Worm (Caenorhabditis elegans) whole organism, early embryonic: Measurements from ENCODE around the gene sec-16A.2.

ENCODE experiments used
- B0310.2 ChIP-seq: sonication (generic microtip); optimal IDR thresholded peaks from 2 replicates; lab custom pipeline; 2016; ENCODE audit warnings: mild to moderate bottlenecking, missing genetic modification characterization, missing compliant biosample characterization
- F13C5.2 ChIP-seq: sonication (generic microtip); optimal IDR thresholded peaks from 2 replicates; lab custom pipeline; 2017; ENCODE audit warnings: mild to moderate bottlenecking, missing genetic modification characterization, inconsistent platforms, missing compliant biosample characterization
- aly-1 ChIP-seq: sonication (generic microtip); optimal IDR thresholded peaks from 2 replicates; lab custom pipeline; 2016; ENCODE audit warnings: missing genetic modification characterization, missing compliant biosample characterization
- ama-1 ChIP-seq: fragments of 150-350 bp; optimal IDR thresholded peaks from 2 replicates; lab custom pipeline; 2014
- ceh-13 ChIP-seq: fragments of 200-800 bp; sonication (Bioruptor generic); optimal IDR thresholded peaks from 2 replicates; lab custom pipeline; 2018; ENCODE audit warnings: mild to moderate bottlenecking, missing genetic modification characterization, missing compliant biosample characterization
- ceh-36 ChIP-seq: sonication (generic microtip); optimal IDR thresholded peaks from 2 replicates; lab custom pipeline; 2016; ENCODE audit warnings: missing genetic modification characterization, inconsistent platforms, missing compliant biosample characterization
- ets-7 ChIP-seq: sonication (generic microtip); optimal IDR thresholded peaks from 2 replicates; lab custom pipeline; 2016; ENCODE audit warnings: missing genotype, missing genetic modification characterization, missing compliant biosample characterization
- flt-1 ChIP-seq: fragments of 200-800 bp; sonication (Bioruptor generic); IDR thresholded peaks from 2 replicates; pipeline ENCODE4 v1.3.6; 2022; ENCODE audit warnings: missing genetic modification characterization, missing compliant biosample characterization
- hmbx-1 ChIP-seq: sonication (generic microtip); optimal IDR thresholded peaks from 2 replicates; lab custom pipeline; 2016; ENCODE audit warnings: mild to moderate bottlenecking, missing genetic modification characterization, missing compliant biosample characterization
- hmg-4 ChIP-seq: fragments of 200-800 bp; sonication (Bioruptor generic); optimal IDR thresholded peaks from 2 replicates; lab custom pipeline; 2018; ENCODE audit warnings: mild to moderate bottlenecking, missing genetic modification characterization, missing compliant biosample characterization
- hnd-1 ChIP-seq: sonication (generic microtip); optimal IDR thresholded peaks from 2 replicates; lab custom pipeline; 2016; ENCODE audit warnings: missing genetic modification characterization, missing compliant biosample characterization
- pes-1 ChIP-seq: fragments of 200-800 bp; sonication (Bioruptor generic); IDR thresholded peaks from 2 replicates; pipeline ENCODE4 v1.3.6; 2022; ENCODE audit warnings: missing genetic modification reagents, missing genetic modification characterization, missing compliant biosample characterization
- scrt-1 ChIP-seq: fragments of 200-800 bp; sonication (Bioruptor generic); IDR thresholded peaks from 2 replicates; pipeline ENCODE4 v1.3.6; 2022; ENCODE audit warnings: missing genetic modification characterization, missing compliant biosample characterization
- sea-1 ChIP-seq: fragments of 200-800 bp; sonication (Bioruptor generic); conservative IDR thresholded peaks from 2 replicates; pipeline ENCODE4 v1.3.6; 2022; ENCODE audit warnings: missing genetic modification characterization, missing compliant biosample characterization
- tbx-11 ChIP-seq: fragments of 200-800 bp; sonication (Bioruptor generic); IDR thresholded peaks from 2 replicates; pipeline ENCODE4 v1.3.6; 2022; ENCODE audit warnings: missing genetic modification characterization, missing compliant biosample characterization
- tbx-37 ChIP-seq: fragments of 200-800 bp; sonication (Bioruptor generic); conservative IDR thresholded peaks from 2 replicates; pipeline ENCODE4 v1.3.6; 2022; ENCODE audit warnings: missing genetic modification reagents, missing genetic modification characterization, missing compliant biosample characterization
- tra-4 ChIP-seq: sonication (generic microtip); optimal IDR thresholded peaks from 2 replicates; lab custom pipeline; 2017; ENCODE audit warnings: missing genetic modification characterization, missing compliant biosample characterization

Gene sec-16A.2

DNA sequence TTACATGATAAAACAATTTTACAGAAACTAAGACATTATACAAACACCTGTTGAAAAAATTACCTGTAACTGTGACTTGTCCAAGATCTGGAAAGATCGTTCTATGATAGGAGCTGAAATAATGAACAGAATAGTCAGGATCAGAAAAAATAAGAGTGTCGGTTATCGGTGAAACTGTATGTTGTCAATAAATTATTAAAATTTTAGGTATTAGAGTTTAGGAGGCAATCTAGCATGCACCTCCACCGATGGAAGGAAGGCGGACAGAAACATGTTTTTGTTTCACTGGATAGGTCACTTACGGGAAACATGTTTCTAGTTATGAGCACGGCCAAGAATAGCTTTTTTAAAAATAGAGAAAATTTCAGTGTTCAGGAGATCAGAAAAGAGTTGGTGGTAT lies 12.5 kb downstream of the sec-16A.2 start, which contains the start of gene ced-13:
Gene ced-13 (minus strand): TSS at position 101 of the 400 bp plus-strand sequence.
- TF ChIP-seq sea-1 (GFP tag; lab: Robert Waterston, UW) (no peak), ceh-13 (GFP tag; lab: Kevin White, UChicago) (no peak), tbx-37 (GFP tag; lab: Robert Waterston, UW) (no peak), ets-7 (tag; lab: Kevin White, UChicago) (no peak), ceh-36 (no peak), hmbx-1 (no peak), tra-4 (tag; lab: Kevin White, UChicago) (no peak), F13C5.2 (tag; lab: Kevin White, UChicago) (no peak), scrt-1 (GFP tag; lab: Robert Waterston, UW) (no peak), ama-1 (lab: Kevin White, UChicago) (no peak), flt-1 (GFP tag; lab: Robert Waterston, UW) (no peak), B0310.2 (tag; lab: Kevin White, UChicago) (no peak), pes-1 (GFP tag; lab: Robert Waterston, UW) (no peak), hmg-4 (GFP tag; lab: Kevin White, UChicago) (no peak), hnd-1 (tag; lab: Kevin White, UChicago) (no peak), tbx-11 (GFP tag; lab: Robert Waterston, UW) (no peak), aly-1 (tag; lab: Kevin White, UChicago) (no peak)

DNA sequence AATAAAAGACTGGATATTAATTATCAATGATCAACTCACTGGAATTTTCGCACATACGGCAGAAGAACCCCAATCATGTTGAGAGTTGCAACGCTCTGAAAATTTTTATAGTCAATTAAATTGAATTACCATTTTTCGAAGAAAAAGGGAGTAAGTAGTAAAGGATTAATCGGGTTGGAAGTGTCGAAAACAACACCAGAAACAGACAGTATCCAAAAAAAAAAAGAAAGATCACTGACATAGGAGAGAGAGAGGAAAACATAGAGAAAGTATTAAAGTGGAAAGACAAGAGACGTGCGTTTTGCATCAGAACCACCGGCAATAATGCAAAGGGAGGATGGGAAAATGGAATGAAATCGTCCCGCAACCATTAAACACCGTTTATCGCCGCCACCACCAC lies 15.2 kb downstream of the sec-16A.2 start, which contains the start of gene inx-5:
Gene inx-5 (minus strand): TSS at position 101 of the 400 bp plus-strand sequence.
- TF ChIP-seq ets-7 (tag; lab: Kevin White, UChicago): no peak
- TF ChIP-seq ama-1 (lab: Kevin White, UChicago): no peak
- no peak for TF ChIP-seq ceh-36
- no peak for TF ChIP-seq ceh-13 (GFP tag; lab: Kevin White, UChicago)
- no peak for TF ChIP-seq pes-1 (GFP tag; lab: Robert Waterston, UW)
- no peak for TF ChIP-seq scrt-1 (GFP tag; lab: Robert Waterston, UW)
- no peak for TF ChIP-seq tra-4 (tag; lab: Kevin White, UChicago)
- TF ChIP-seq hmbx-1: no peak
- no peak for TF ChIP-seq hnd-1 (tag; lab: Kevin White, UChicago)
- TF ChIP-seq F13C5.2 (tag; lab: Kevin White, UChicago): no peak
- TF ChIP-seq aly-1 (tag; lab: Kevin White, UChicago): no peak
- no peak for TF ChIP-seq tbx-11 (GFP tag; lab: Robert Waterston, UW)
- no peak for TF ChIP-seq B0310.2 (tag; lab: Kevin White, UChicago)
- no peak for TF ChIP-seq sea-1 (GFP tag; lab: Robert Waterston, UW)
- no peak for TF ChIP-seq flt-1 (GFP tag; lab: Robert Waterston, UW)
- no peak for TF ChIP-seq hmg-4 (GFP tag; lab: Kevin White, UChicago)
- no peak for TF ChIP-seq tbx-37 (GFP tag; lab: Robert Waterston, UW)

DNA sequence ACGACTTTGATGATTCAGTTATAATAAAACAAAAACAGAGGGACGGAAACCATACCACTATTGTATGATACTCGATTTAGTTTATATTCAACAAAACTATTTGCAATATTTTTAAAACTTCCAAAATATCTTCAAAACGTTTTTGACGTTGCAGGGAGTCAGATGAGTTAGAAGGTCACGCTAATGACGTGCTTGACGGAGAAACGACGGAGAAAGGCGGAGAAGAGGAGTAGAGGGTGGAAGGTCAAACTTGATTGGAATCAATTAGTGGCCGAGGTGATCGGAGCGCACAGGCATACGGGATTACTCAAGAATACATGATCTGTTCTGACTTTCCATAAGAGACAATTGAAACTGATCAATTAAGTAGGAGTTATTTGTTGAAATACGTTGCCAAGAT lies 15.8 kb downstream of the sec-16A.2 start:
- no peak for TF ChIP-seq ets-7 (tag; lab: Kevin White, UChicago)
- no peak for TF ChIP-seq scrt-1 (GFP tag; lab: Robert Waterston, UW)
- TF ChIP-seq hmg-4 (GFP tag; lab: Kevin White, UChicago): no peak
- TF ChIP-seq hnd-1 (tag; lab: Kevin White, UChicago): no peak
- no peak for TF ChIP-seq sea-1 (GFP tag; lab: Robert Waterston, UW)
- TF ChIP-seq ama-1 (lab: Kevin White, UChicago): no peak
- TF ChIP-seq ceh-13 (GFP tag; lab: Kevin White, UChicago): no peak
- TF ChIP-seq B0310.2 (tag; lab: Kevin White, UChicago): no peak
- no peak for TF ChIP-seq F13C5.2 (tag; lab: Kevin White, UChicago)
- no peak for TF ChIP-seq tbx-11 (GFP tag; lab: Robert Waterston, UW)
- no peak for TF ChIP-seq aly-1 (tag; lab: Kevin White, UChicago)
- TF ChIP-seq tra-4 (tag; lab: Kevin White, UChicago): no peak
- no peak for TF ChIP-seq pes-1 (GFP tag; lab: Robert Waterston, UW)
- TF ChIP-seq flt-1 (GFP tag; lab: Robert Waterston, UW): no peak
- TF ChIP-seq ceh-36: no peak

DNA sequence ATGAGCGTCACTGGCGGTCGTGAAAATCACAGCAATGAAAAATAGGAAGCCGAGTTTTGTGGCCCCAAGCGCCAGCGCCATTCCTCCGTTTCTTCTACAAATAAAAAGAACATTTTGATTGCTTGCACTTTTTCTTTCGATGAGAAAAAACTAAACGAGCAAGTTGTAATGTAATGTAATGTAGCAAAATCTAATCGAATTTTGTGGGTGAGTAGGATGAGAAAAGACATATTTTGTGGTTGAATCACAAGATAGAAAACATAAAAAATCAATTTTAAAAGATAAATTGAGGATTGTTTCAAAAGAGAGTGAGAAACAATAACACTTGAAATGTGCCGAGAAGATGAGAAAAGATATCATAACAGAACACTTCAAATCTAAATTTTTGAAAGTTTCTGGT lies 20.6 kb downstream of the sec-16A.2 start, which contains the start of gene R09F10.5:
Gene R09F10.5 (minus strand): TSS at position 101 of the 400 bp plus-strand sequence.
- TF ChIP-seq ets-7 (tag; lab: Kevin White, UChicago): no peak
- TF ChIP-seq pes-1 (GFP tag; lab: Robert Waterston, UW): no peak
- TF ChIP-seq tbx-11 (GFP tag; lab: Robert Waterston, UW): no peak
- no peak for TF ChIP-seq B0310.2 (tag; lab: Kevin White, UChicago)
- no peak for TF ChIP-seq tra-4 (tag; lab: Kevin White, UChicago)
- TF ChIP-seq scrt-1 (GFP tag; lab: Robert Waterston, UW): no peak
- TF ChIP-seq hnd-1 (tag; lab: Kevin White, UChicago): no peak
- no peak for TF ChIP-seq hmbx-1
- TF ChIP-seq sea-1 (GFP tag; lab: Robert Waterston, UW): no peak
- no peak for TF ChIP-seq tbx-37 (GFP tag; lab: Robert Waterston, UW)
- TF ChIP-seq aly-1 (tag; lab: Kevin White, UChicago): no peak
- no peak for TF ChIP-seq F13C5.2 (tag; lab: Kevin White, UChicago)
- no peak for TF ChIP-seq hmg-4 (GFP tag; lab: Kevin White, UChicago)
- TF ChIP-seq ama-1 (lab: Kevin White, UChicago): no peak
- no peak for TF ChIP-seq ceh-36

DNA sequence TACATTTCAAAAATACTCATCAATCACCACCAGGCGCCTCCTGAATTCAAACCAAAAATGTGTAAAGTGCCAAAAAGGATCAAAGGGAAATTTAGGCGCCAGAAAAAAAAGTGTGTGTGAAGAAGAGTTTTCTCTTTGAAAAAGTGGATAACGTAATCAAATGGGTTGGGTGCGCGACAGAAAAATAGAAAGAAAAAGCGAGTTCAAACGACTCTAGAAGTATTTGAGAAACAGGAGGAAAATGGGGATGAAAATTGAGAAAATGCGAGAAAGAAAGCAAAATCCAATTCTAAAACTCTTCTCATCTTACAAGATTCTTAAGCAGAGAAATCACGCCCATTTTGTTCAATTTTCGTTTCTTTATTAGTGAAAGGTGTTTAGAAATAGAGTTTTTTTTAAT lies 21.4 kb downstream of the sec-16A.2 start:
- TF ChIP-seq B0310.2 (tag; lab: Kevin White, UChicago): no peak

DNA sequence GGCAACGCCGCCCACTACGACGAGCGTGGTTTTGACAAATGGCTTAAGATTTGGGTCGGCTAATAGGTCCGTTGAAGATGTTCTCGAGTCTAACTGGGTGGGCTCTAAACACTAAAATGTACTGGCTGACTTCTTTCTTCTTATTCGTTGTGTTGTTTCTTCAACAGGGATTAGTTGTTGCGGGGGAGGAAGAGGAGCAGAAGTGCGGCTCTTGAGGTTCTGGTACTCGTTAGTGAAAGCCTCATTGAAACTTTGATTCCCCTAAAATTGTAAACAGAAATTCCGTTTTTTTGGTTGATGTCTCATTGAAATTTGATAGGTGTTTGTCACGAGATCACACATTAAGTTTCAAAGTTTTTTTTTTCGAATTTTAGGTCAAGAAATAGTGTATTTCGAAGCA lies 23.7 kb downstream of the sec-16A.2 start:
- TF ChIP-seq hmg-4 (GFP tag; lab: Kevin White, UChicago) (no peak), tbx-37 (GFP tag; lab: Robert Waterston, UW) (no peak), ama-1 (lab: Kevin White, UChicago) (no peak), flt-1 (GFP tag; lab: Robert Waterston, UW) (no peak), hmbx-1 (no peak), scrt-1 (GFP tag; lab: Robert Waterston, UW) (no peak), pes-1 (GFP tag; lab: Robert Waterston, UW) (no peak), ceh-13 (GFP tag; lab: Kevin White, UChicago) (no peak), aly-1 (tag; lab: Kevin White, UChicago) (no peak), F13C5.2 (tag; lab: Kevin White, UChicago) (no peak), ceh-36 (no peak), sea-1 (GFP tag; lab: Robert Waterston, UW) (no peak), B0310.2 (tag; lab: Kevin White, UChicago) (no peak), tbx-11 (GFP tag; lab: Robert Waterston, UW) (no peak), hnd-1 (tag; lab: Kevin White, UChicago) (no peak), ets-7 (tag; lab: Kevin White, UChicago) (no peak), tra-4 (tag; lab: Kevin White, UChicago) (no peak)
